Worm (Caenorhabditis elegans) whole organism, L4 larva: Measurements from ENCODE around the gene cex-1.

Experiments used
- ceh-32 ChIP-seq: sonication (generic microtip); optimal IDR thresholded peaks from 2 replicates; lab custom pipeline; 2016; ENCODE audit warnings: mild to moderate bottlenecking, missing genetic modification characterization, missing compliant biosample characterization; ENCODE audit not compliant: poor library complexity
- egl-27 ChIP-seq: sonication (generic microtip); optimal IDR thresholded peaks from 3 replicates; lab custom pipeline; 2017; ENCODE audit warnings: missing biosample characterization, missing genetic modification reagents, missing genetic modification characterization
- nhr-237 ChIP-seq: sonication (generic microtip); optimal IDR thresholded peaks from 2 replicates; lab custom pipeline; 2017; ENCODE audit warnings: missing biosample characterization, missing genetic modification characterization

- TF ChIP-seq ceh-32, result no peak
- TF ChIP-seq nhr-237 (tag; lab: Kevin White, UChicago), result no peak
- no peak for TF ChIP-seq egl-27
Measured at ce11 chrII:5463692-5464300, 16.3 kb downstream of the cex-1 start.
